Worm (Caenorhabditis elegans) whole organism, L4/young adult: ENCODE results near the gene sulp-3.

Source experiments
- W03F9.2 ChIP-seq: fragments of 150-350 bp; optimal IDR thresholded peaks from 2 replicates; lab custom pipeline; 2014; ENCODE audit warnings: missing biosample characterization, missing genetic modification characterization
- him-1 ChIP-seq: sonication (generic microtip); optimal IDR thresholded peaks from 2 replicates; lab custom pipeline; 2016; ENCODE audit warnings: missing genotype, missing genetic modification reagents, missing genetic modification characterization, missing compliant biosample characterization

DNA sequence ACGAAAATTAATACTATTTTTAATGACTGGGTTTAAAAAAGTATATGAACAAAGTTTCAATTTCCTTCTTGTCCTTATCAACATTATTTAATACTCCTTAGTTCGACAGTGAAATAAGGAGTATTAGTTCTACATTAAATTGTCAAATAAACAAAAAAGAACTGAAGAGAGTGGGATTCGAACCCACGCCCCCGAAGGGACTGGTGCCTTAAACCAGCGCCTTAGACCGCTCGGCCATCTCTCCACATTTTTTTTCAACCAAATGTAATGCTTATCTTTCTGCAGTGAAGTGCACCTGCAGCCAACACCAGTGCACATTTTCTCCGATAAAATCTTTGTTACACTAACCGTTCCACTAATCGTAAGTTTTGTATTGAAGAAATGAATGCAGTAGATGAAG lies 11.1 kb upstream of the sulp-3 start:
- no peak for TF ChIP-seq W03F9.2 (tag; lab: Kevin White, UChicago)
- TF ChIP-seq him-1 (tag; lab: Kevin White, UChicago), result no peak
